Worm (Caenorhabditis elegans): ENCODE data around the gene vps-41.

- no peak for TF ChIP-seq lin-11 (tag; optimal IDR thresholded peaks at IDR 0.05)
- no peak for TF ChIP-seq lin-13 (GFP tag; optimal IDR thresholded peaks at IDR 0.05)
- no peak for TF ChIP-seq unc-39 (tag; optimal IDR thresholded peaks at IDR 0.05)
- no peak for TF ChIP-seq nhr-6 (tag; optimal IDR thresholded peaks at IDR 0.05)
- no peak for TF ChIP-seq alr-1 (tag; optimal IDR thresholded peaks at IDR 0.05)
- TF ChIP-seq nhr-11 (tag; optimal IDR thresholded peaks at IDR 0.05): no peak
- no peak for TF ChIP-seq R02D3.7 (tag; optimal IDR thresholded peaks at IDR 0.05)
Measured at ce11 chrX:5321563-5321962, 37.9 kb downstream of the vps-41 start.

Measured in whole organism, L2 larva.